Fruit fly (Drosophila melanogaster) whole organism, embryonic: ENCODE measurements around the gene CG32819.
"Not testable (repeated sequence)": the region's sequence is repeated elsewhere in the genome, so short reads cannot be mapped to it uniquely, and the experiment has no call there.

Experiments
- Abd-B ChIP-seq: fragments of 200-800 bp; sonication (Bioruptor generic); optimal IDR thresholded peaks from 2 replicates; lab custom pipeline; 2018; ENCODE audit warnings: missing biosample characterization, mild to moderate bottlenecking, missing genetic modification characterization, moderate library complexity
- Asciz ChIP-seq: fragments of 200-800 bp; sonication (Bioruptor generic); optimal IDR thresholded peaks from 2 replicates; lab custom pipeline; 2017; ENCODE audit warnings: missing biosample characterization, mild to moderate bottlenecking, missing genetic modification characterization, missing genetic modification reagents
- CG10267 ChIP-seq: fragments of 200-800 bp; sonication (Bioruptor generic); optimal IDR thresholded peaks from 2 replicates; lab custom pipeline; 2018; ENCODE audit warnings: missing biosample characterization, mild to moderate bottlenecking, missing genetic modification characterization, moderate library complexity
- CG11093 ChIP-seq: fragments of 200-800 bp; sonication (Bioruptor generic); IDR thresholded peaks from 3 replicates; pipeline ENCODE4 v1.3.6; 2022; ENCODE audit warnings: missing biosample characterization, missing genetic modification characterization
- CG14441 ChIP-seq: fragments of 200-800 bp; sonication (Bioruptor generic); IDR thresholded peaks from 2 replicates; pipeline ENCODE4 v1.3.6; 2022; ENCODE audit warnings: missing biosample characterization, missing genetic modification characterization
- CG1529 ChIP-seq: fragments of 200-800 bp; sonication (Bioruptor generic); optimal IDR thresholded peaks from 3 replicates; lab custom pipeline; 2018; ENCODE audit warnings: missing biosample characterization, missing genetic modification characterization
- CG16813 ChIP-seq: fragments of 200-800 bp; sonication (Bioruptor generic); IDR thresholded peaks from 3 replicates; pipeline ENCODE4 v1.3.6; 2022; ENCODE audit warnings: missing biosample characterization, missing genetic modification characterization; ENCODE audit not compliant: partially characterized antibody
- CG17361 ChIP-seq: fragments of 200-800 bp; sonication (Bioruptor generic); IDR thresholded peaks from 3 replicates; pipeline ENCODE4 v1.3.6; 2022; ENCODE audit warnings: missing biosample characterization, missing genetic modification characterization
- CG2678 ChIP-seq: fragments of 200-800 bp; sonication (Bioruptor generic); optimal IDR thresholded peaks from 3 replicates; lab custom pipeline; 2019; ENCODE audit warnings: missing biosample characterization, mild to moderate bottlenecking, missing genetic modification characterization, moderate library complexity
- CG32772 ChIP-seq: fragments of 200-800 bp; sonication (Bioruptor generic); IDR thresholded peaks from 2 replicates; pipeline ENCODE4 v1.3.6; 2022; ENCODE audit warnings: missing biosample characterization, missing genetic modification characterization
- CG3407 ChIP-seq: fragments of 200-800 bp; sonication (Bioruptor generic); optimal IDR thresholded peaks from 2 replicates; lab custom pipeline; 2018; ENCODE audit warnings: missing biosample characterization, mild to moderate bottlenecking, missing genetic modification characterization
- CG6813 ChIP-seq: fragments of 200-800 bp; sonication (Bioruptor generic); optimal IDR thresholded peaks from 2 replicates; lab custom pipeline; 2017; ENCODE audit warnings: missing biosample characterization, missing genetic modification characterization, mild to moderate bottlenecking, moderate library complexity, missing genetic modification reagents
- CG7556 ChIP-seq: fragments of 200-800 bp; sonication (Bioruptor generic); optimal IDR thresholded peaks from 2 replicates; lab custom pipeline; 2017; ENCODE audit warnings: missing biosample characterization, mild to moderate bottlenecking, missing genetic modification characterization
- CG7963 ChIP-seq: fragments of 200-800 bp; sonication (Bioruptor generic); IDR thresholded peaks from 3 replicates; pipeline ENCODE4 v1.3.6; 2022; ENCODE audit warnings: missing biosample characterization, missing genetic modification characterization; ENCODE audit not compliant: partially characterized antibody
- D19B ChIP-seq: fragments of 200-800 bp; sonication (Bioruptor generic); optimal IDR thresholded peaks from 2 replicates; lab custom pipeline; 2017; ENCODE audit warnings: missing biosample characterization, mild to moderate bottlenecking, missing genetic modification characterization
- Dp ChIP-seq: fragments of 200-800 bp; sonication (Bioruptor generic); optimal IDR thresholded peaks from 2 replicates; lab custom pipeline; 2018; ENCODE audit warnings: missing biosample characterization, mild to moderate bottlenecking, missing genetic modification characterization, moderate library complexity
- E2f2 ChIP-seq: fragments of 200-800 bp; sonication (Bioruptor generic); IDR thresholded peaks from 2 replicates; pipeline ENCODE4 v1.3.6; 2022; ENCODE audit warnings: missing biosample characterization, missing genetic modification characterization
- Elba2 ChIP-seq: fragments of 200-800 bp; sonication (Bioruptor generic); optimal IDR thresholded peaks from 3 replicates; lab custom pipeline; 2016; ENCODE audit warnings: missing biosample characterization, missing genetic modification characterization
- HLH4C ChIP-seq: fragments of 200-800 bp; sonication (Bioruptor generic); IDR thresholded peaks from 3 replicates; pipeline ENCODE4 v1.3.6; 2022; ENCODE audit warnings: missing biosample characterization, missing genetic modification characterization; ENCODE audit not compliant: partially characterized antibody
- Hand ChIP-seq: fragments of 200-800 bp; sonication (Bioruptor generic); optimal IDR thresholded peaks from 2 replicates; lab custom pipeline; 2017; ENCODE audit warnings: mild to moderate bottlenecking, missing biosample characterization, missing genetic modification reagents, missing genetic modification characterization
- Hsf ChIP-seq: fragments of 200-800 bp; sonication (Bioruptor generic); optimal IDR thresholded peaks from 3 replicates; lab custom pipeline; 2016; ENCODE audit warnings: missing biosample characterization, missing genetic modification characterization
- MESR4 ChIP-seq: fragments of 200-800 bp; sonication (Bioruptor generic); optimal IDR thresholded peaks from 2 replicates; lab custom pipeline; 2018; ENCODE audit warnings: missing biosample characterization, mild to moderate bottlenecking, missing genetic modification characterization, moderate library complexity
- Pdp1 ChIP-seq, 2 experiments: fragments of 200-800 bp; sonication (Bioruptor generic); optimal IDR thresholded peaks; 3 replicates each; lab custom pipeline; 2016; ENCODE audit warnings: missing biosample characterization in 2 of 2, missing genetic modification characterization in 2 of 2, mild to moderate bottlenecking in 1 of 2, moderate library complexity in 1 of 2
- Vsx1 ChIP-seq: fragments of 200-800 bp; sonication (Bioruptor generic); optimal IDR thresholded peaks from 2 replicates; lab custom pipeline; 2017; ENCODE audit warnings: missing biosample characterization, mild to moderate bottlenecking, missing genetic modification characterization, missing genetic modification reagents
- aop ChIP-seq: fragments of 200-800 bp; sonication (Bioruptor generic); IDR thresholded peaks from 2 replicates; pipeline ENCODE4 v1.3.6; 2022; ENCODE audit warnings: missing biosample characterization, missing genetic modification characterization
- ap ChIP-seq: fragments of 200-800 bp; sonication (Bioruptor generic); IDR thresholded peaks from 2 replicates; pipeline ENCODE4 v1.3.6; 2022; ENCODE audit warnings: missing biosample characterization, missing genetic modification characterization
- bbx ChIP-seq: fragments of 200-800 bp; sonication (Bioruptor generic); IDR thresholded peaks from 2 replicates; pipeline ENCODE4 v1.3.6; 2022; ENCODE audit warnings: missing biosample characterization, missing genetic modification characterization; ENCODE audit not compliant: partially characterized antibody
- fd102C ChIP-seq: fragments of 200-800 bp; sonication (Bioruptor generic); optimal IDR thresholded peaks from 2 replicates; lab custom pipeline; 2018; ENCODE audit warnings: missing biosample characterization, mild to moderate bottlenecking, missing genetic modification characterization, moderate library complexity
- gcm ChIP-seq: fragments of 200-800 bp; sonication (Bioruptor generic); optimal IDR thresholded peaks from 2 replicates; lab custom pipeline; 2019; ENCODE audit warnings: missing biosample characterization, mild to moderate bottlenecking, missing genetic modification characterization, moderate library complexity
- grn ChIP-seq: fragments of 200-800 bp; sonication (Bioruptor generic); optimal IDR thresholded peaks from 3 replicates; lab custom pipeline; 2017; ENCODE audit warnings: missing biosample characterization, missing genetic modification characterization
- gro ChIP-seq: fragments of 200-800 bp; sonication (Bioruptor generic); optimal IDR thresholded peaks from 2 replicates; lab custom pipeline; 2016; ENCODE audit warnings: missing biosample characterization, missing genetic modification characterization
- jumu ChIP-seq: fragments of 200-800 bp; sonication (Bioruptor generic); optimal IDR thresholded peaks from 3 replicates; lab custom pipeline; 2016; ENCODE audit warnings: missing biosample characterization, missing genetic modification characterization
- mld ChIP-seq: fragments of 200-800 bp; sonication (Bioruptor generic); IDR thresholded peaks from 3 replicates; pipeline ENCODE4 v1.3.6; 2022; ENCODE audit warnings: missing biosample characterization, missing genetic modification characterization; ENCODE audit not compliant: partially characterized antibody
- nerfin-2 ChIP-seq: fragments of 200-800 bp; sonication (Bioruptor generic); IDR thresholded peaks from 2 replicates; pipeline ENCODE4 v1.3.6; 2022; ENCODE audit warnings: missing biosample characterization, missing genetic modification characterization; ENCODE audit not compliant: partially characterized antibody
- peb ChIP-seq: fragments of 200-800 bp; sonication (Bioruptor generic); IDR thresholded peaks from 2 replicates; pipeline ENCODE4 v1.3.6; 2022; ENCODE audit warnings: missing biosample characterization, missing genetic modification characterization
- pita ChIP-seq: fragments of 200-800 bp; sonication (Bioruptor generic); optimal IDR thresholded peaks from 2 replicates; lab custom pipeline; 2017; ENCODE audit warnings: missing biosample characterization, mild to moderate bottlenecking, missing genetic modification characterization
- twi ChIP-seq: fragments of 200-800 bp; optimal IDR thresholded peaks from 2 replicates; lab custom pipeline; 2019; ENCODE audit warnings: missing biosample characterization, mild to moderate bottlenecking, missing genetic modification characterization, moderate library complexity
- wor ChIP-seq: fragments of 200-800 bp; sonication (Bioruptor generic); IDR thresholded peaks from 2 replicates; pipeline ENCODE4 v1.3.6; 2022; ENCODE audit warnings: missing biosample characterization, missing genetic modification characterization
- z ChIP-seq: fragments of 200-800 bp; sonication (Bioruptor generic); IDR thresholded peaks from 3 replicates; pipeline ENCODE4 v1.3.6; 2022; ENCODE audit warnings: missing biosample characterization, missing genetic modification characterization
- zen ChIP-seq: fragments of 200-800 bp; sonication (Bioruptor generic); optimal IDR thresholded peaks from 3 replicates; lab custom pipeline; 2018; ENCODE audit warnings: missing biosample characterization, mild to moderate bottlenecking, missing genetic modification characterization, moderate library complexity

CG32819 gene

dm6 chrX:21617517-21617916 lies 3.4 kb downstream of the CG32819 start, which contains the start of gene CG32857:
TSS of gene CG32857 (minus strand) at chrX:21617617.
- TF ChIP-seq fd102C (GFP tag; lab: Kevin White, UChicago); z (GFP tag; lab: Robert Waterston, UW); Hsf (GFP tag; lab: Kevin White, UChicago): not testable (repeated sequence)

dm6 chrX:21615139-21615538 lies 5.8 kb downstream of the CG32819 start, which contains the start of gene CG32820:
TSS of gene CG32820 (minus strand) at chrX:21615239.
- TF ChIP-seq CG10267; CG14441 (GFP tag; lab: Robert Waterston, UW); Abd-B (GFP tag; lab: Kevin White, UChicago): not testable (repeated sequence)

- not testable (repeated sequence) for TF ChIP-seq CG32772, wor, aop (GFP tag; lab: Robert Waterston, UW)
Measured at dm6 chrX:21611426-21611825, 9.5 kb downstream of the CG32819 start, which contains the start of gene CG33502. TSS of gene CG33502 (minus strand) at chrX:21611526.

dm6 chrX:21608820-21609219 lies 12.1 kb downstream of the CG32819 start, which contains the start of gene CG17450:
TSS of gene CG17450 (minus strand) at chrX:21608920.
- not testable (repeated sequence) for TF ChIP-seq gcm (GFP tag; lab: Kevin White, UChicago); gro (GFP tag; lab: Kevin White, UChicago); E2f2 (GFP tag; lab: Robert Waterston, UW)

- TF ChIP-seq jumu (no peak), CG3407 (GFP tag; lab: Kevin White, UChicago) (no peak), bbx (peak; percentile 36; the same call in 1 of the 2 replicates), Dp (GFP tag; lab: Kevin White, UChicago) (peak; percentile 47), Pdp1 (GFP tag; optimal IDR thresholded peaks at IDR 0.05; lab: Kevin White, UChicago) (peak in 1 of 2 experiments; percentile 96), peb (GFP tag; lab: Robert Waterston, UW) (no peak), twi (tag; lab: Kevin White, UChicago) (no peak), zen (tag; lab: Kevin White, UChicago) (peak; percentile 23), MESR4 (GFP tag; lab: Kevin White, UChicago) (peak; percentile 4), D19B (GFP tag; lab: Kevin White, UChicago) (peak; percentile 22), nerfin-2 (GFP tag; lab: Robert Waterston, UW) (0 out of 2 replicates have a peak, but pooled peaks have one; percentile 33), ap (no peak), CG17361 (GFP tag; lab: Robert Waterston, UW) (0 out of 3 replicates have a peak, but pooled peaks have one; percentile 14), pita (GFP tag; lab: Kevin White, UChicago) (peak; percentile 60), mld (GFP tag; lab: Robert Waterston, UW) (0 out of 3 replicates have a peak, but pooled peaks have one; percentile 38), CG1529 (no peak), grn (peak; percentile 14), E2f2 (GFP tag; lab: Robert Waterston, UW) (0 out of 2 replicates have a peak, but pooled peaks have one; percentile 20), Asciz (GFP tag; lab: Kevin White, UChicago) (no peak), CG2678 (tag; lab: Kevin White, UChicago) (no peak), HLH4C (GFP tag; lab: Robert Waterston, UW) (peak; percentile 82), CG7963 (peak; percentile 54; the same call in 1 of the 3 replicates), CG16813 (peak; percentile 53; the same call in 2 of the 3 replicates), Vsx1 (GFP tag; lab: Kevin White, UChicago) (no peak), Elba2 (GFP tag; lab: Kevin White, UChicago) (peak; percentile 71), Hand (GFP tag; lab: Kevin White, UChicago) (no peak), CG6813 (no peak), CG7556 (no peak), CG11093 (no peak)
Measured at dm6 chrX:21605514-21605913, 15.4 kb downstream of the CG32819 start.
